Worm (Caenorhabditis elegans): ENCODE measurements around the gene col-110.

col-110 gene

DNA sequence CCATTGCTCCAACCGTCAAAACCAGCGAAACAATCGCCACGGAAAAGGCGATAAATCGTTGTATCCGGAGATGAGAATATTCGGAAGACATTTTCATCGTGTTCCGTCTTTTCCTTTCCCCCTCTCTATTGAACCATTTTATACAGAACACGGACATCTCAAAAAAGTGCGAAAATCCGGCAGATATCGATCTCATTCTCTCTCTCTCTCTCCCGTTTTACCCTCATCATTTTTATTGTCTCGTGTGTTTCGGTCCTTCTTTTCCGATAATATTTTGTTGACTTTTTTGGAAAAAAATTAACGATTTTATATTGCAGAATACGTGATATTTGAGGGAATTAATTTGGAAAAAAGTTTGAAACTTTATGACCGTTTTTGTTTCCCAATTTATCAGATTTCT lies at the start of gene col-110:
TSS of gene col-110 (minus strand) at position 101 of the 400 bp plus-strand sequence.
- TF ChIP-seq Y79H2A.3 (GFP tag; conservative IDR thresholded peaks at IDR 0.05) (no peak), ama-1 (optimal IDR thresholded peaks at IDR 0.05) (no peak), ama-1 (GFP tag; optimal IDR thresholded peaks at IDR 0.05) (no peak), zfh-2 (GFP tag; conservative IDR thresholded peaks at IDR 0.05) (no peak), F57A8.1 (GFP tag; optimal IDR thresholded peaks at IDR 0.05) (no peak), sptf-2 (GFP tag; optimal IDR thresholded peaks at IDR 0.05) (no peak), dox-1 (GFP tag; IDR thresholded peaks at IDR 0.05) (no peak), lin-26 (GFP tag; IDR thresholded peaks at IDR 0.05) (no peak), ets-4 (GFP tag; optimal IDR thresholded peaks at IDR 0.05) (no peak), unc-62 (GFP tag; optimal IDR thresholded peaks at IDR 0.05) (no peak), mcd-1 (GFP tag; IDR thresholded peaks at IDR 0.05) (no peak), ztf-3 (GFP tag; optimal IDR thresholded peaks at IDR 0.05) (no peak), F52B5.7 (tag; optimal IDR thresholded peaks at IDR 0.05) (no peak), tbx-9 (tag; optimal IDR thresholded peaks at IDR 0.05; ENCODE audit: borderline replicate concordance) (no peak), pha-4 (tag; optimal IDR thresholded peaks at IDR 0.05) (no peak), ceh-79 (tag; optimal IDR thresholded peaks at IDR 0.05) (no peak), B0019.2 (GFP tag; conservative IDR thresholded peaks at IDR 0.05) (no peak), ccch-3 (GFP tag; optimal IDR thresholded peaks at IDR 0.05) (no peak), C06A6.2 (GFP tag; conservative IDR thresholded peaks at IDR 0.05) (no peak), cebp-1 (GFP tag; IDR thresholded peaks at IDR 0.05) (no peak), cebp-1 (tag; optimal IDR thresholded peaks at IDR 0.05) (no peak), hmg-20 (GFP tag; IDR thresholded peaks at IDR 0.05) (no peak)

DNA sequence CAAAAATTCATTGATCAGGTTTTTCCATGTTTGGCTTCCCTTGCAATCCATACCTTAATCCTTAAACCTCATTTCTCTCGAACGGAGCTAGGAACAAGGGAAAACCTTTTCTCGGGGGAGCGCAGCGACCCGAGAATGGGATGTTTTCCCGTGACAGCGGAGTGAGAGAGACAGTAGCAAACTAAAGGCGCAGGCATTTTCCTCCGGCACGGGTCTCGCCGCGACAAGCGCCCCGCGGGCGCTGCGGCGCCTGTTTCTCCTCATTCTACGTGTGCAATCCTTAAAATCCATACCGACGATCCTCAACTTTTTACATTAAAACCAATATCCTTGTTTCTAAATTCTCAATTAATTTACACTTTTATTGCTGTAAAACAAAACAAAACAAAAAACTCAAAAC lies 49.2 kb upstream of the col-110 start:
- TF ChIP-seq hsf-1 (GFP tag; IDR thresholded peaks at IDR 0.05) (peak; percentile 37; the same call in 1 of the 2 replicates), zfh-2 (GFP tag; conservative IDR thresholded peaks at IDR 0.05) (peak; percentile 50), C17E4.6 (GFP tag; IDR thresholded peaks at IDR 0.05) (peak; percentile 53; the same call in 1 of the 2 replicates), madf-6 (GFP tag; IDR thresholded peaks at IDR 0.05) (peak; percentile 24; the same call in 1 of the 2 replicates), F37B4.10 (GFP tag; IDR thresholded peaks at IDR 0.05) (0 out of 2 replicates have a peak, but pooled peaks have one; percentile 84), egrh-3 (GFP tag; IDR thresholded peaks at IDR 0.05) (peak; percentile 51; the same call in 1 of the 2 replicates), ceh-100 (GFP tag; IDR thresholded peaks at IDR 0.05) (0 out of 2 replicates have a peak, but pooled peaks have one; percentile 10), F33H1.4 (GFP tag; IDR thresholded peaks at IDR 0.05) (peak; percentile 70), ceh-91 (GFP tag; IDR thresholded peaks at IDR 0.05) (peak; percentile 9; the same call in 1 of the 2 replicates), ztf-25 (GFP tag; IDR thresholded peaks at IDR 0.05) (0 out of 2 replicates have a peak, but pooled peaks have one; percentile 52), lsl-1 (GFP tag; optimal IDR thresholded peaks at IDR 0.05) (peak; percentile 23)

DNA sequence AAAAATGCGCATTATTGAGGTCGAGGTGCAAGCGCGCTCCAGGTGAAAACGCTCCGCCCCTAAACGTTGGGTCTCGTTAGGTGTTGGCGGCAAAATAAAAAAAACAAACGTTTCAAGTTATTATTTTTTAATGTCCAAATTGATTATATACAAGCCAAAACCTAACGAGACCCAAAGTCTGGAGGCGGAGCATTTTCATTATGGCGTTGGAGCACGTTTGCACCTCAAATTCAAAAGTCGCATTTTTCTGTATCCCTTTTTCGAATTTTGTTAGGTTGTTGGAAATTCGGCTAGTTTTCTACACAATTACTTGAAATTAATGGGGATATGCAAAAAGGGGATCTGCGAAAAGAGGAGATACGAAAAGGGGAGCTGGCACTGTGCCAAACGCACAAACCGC lies 48.4 kb upstream of the col-110 start, which contains the start of gene col-111:
TSS of gene col-111 (minus strand) at position 101 of the 400 bp plus-strand sequence.
- TF ChIP-seq hlh-12 (tag; optimal IDR thresholded peaks at IDR 0.05) (no peak), egl-44 (GFP tag; IDR thresholded peaks at IDR 0.05) (no peak), die-1 (tag; optimal IDR thresholded peaks at IDR 0.05) (no peak), lin-26 (GFP tag; IDR thresholded peaks at IDR 0.05) (no peak), unc-62 (GFP tag; optimal IDR thresholded peaks at IDR 0.05) (no peak), nfyb-1 (GFP tag; IDR thresholded peaks at IDR 0.05) (no peak), cebp-2 (GFP tag; IDR thresholded peaks at IDR 0.05) (no peak), ceh-79 (tag; optimal IDR thresholded peaks at IDR 0.05) (no peak), mel-28 (tag; optimal IDR thresholded peaks at IDR 0.05; ENCODE audit: borderline replicate concordance) (no peak), lsl-1 (GFP tag; optimal IDR thresholded peaks at IDR 0.05) (no peak), Y53F4B.3 (GFP tag; IDR thresholded peaks at IDR 0.05) (no peak)
